Fruit fly (Drosophila melanogaster): ENCODE results near the gene CG5050.

DNA sequence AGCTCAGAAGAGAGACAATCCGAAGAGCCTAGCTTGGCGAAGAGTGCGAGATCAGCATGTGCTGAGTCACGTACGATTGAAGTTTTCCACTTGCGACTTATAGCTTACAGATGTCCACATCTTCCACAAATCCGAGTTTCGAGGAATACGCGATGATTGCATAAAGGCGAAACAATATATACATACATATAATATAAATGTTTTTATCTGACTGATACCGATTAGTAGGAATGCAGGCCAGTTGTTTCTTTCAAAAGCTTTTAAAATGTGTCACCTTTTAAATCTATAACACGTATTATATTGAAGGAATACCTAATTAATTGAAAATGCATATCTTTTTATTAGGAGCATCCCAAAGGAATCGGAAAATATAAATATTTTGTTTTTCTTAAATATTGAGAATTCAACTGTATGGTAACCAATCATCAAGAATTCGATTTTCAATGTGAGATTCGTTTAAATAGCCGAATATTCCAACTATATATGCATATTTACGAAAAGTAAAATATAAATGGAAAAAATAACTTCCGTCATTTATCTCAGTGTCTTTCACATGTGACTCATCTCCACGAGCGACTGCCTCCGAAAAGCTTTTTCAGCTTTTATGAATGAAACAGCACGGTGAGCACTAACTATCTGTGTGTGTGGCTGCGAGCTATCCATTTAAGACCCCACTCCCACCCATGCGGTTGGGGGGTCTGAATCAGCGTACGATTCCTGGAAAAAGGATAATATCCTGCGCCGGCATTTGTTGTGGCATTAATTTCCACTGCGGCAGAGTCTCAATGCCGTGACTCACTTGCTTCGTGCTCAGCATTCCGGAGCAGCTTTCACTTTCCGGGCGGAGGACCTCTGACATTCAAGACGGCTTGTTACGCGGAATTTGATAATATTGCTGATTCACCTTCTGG lies 2.0 kb upstream of the CG5050 start:
- TF ChIP-seq pdm3 (GFP tag; optimal IDR thresholded peaks at IDR 0.05) (peak; percentile 78), fkh (GFP tag; optimal IDR thresholded peaks at IDR 0.05) (peak; percentile 10), spab (GFP tag; optimal IDR thresholded peaks at IDR 0.05) (peak; percentile 52), dsx (GFP tag; optimal IDR thresholded peaks at IDR 0.05; ENCODE audit: poor library complexity, severe bottlenecking) (no peak)

All from whole organism, prepupa.